Worm (Caenorhabditis elegans): ENCODE data around the gene fipr-17.
A peak's percentile ranks its signal among the peaks of the same experiment; 100 is the strongest.

fipr-17 gene

ce11 chrIII:11007552-11008272 is at the start of gene fipr-17, which contains the start of gene Y48A6B.3:
Gene fipr-17 (minus strand): TSS chrIII:11007602.
Gene Y48A6B.3 (plus strand): TSS chrIII:11008222.
- no peak for TF ChIP-seq ztf-29 (GFP tag; IDR thresholded peaks at IDR 0.05)
- TF ChIP-seq cog-1 (tag; optimal IDR thresholded peaks at IDR 0.05) = peak; percentile 4
- peak; percentile 72 for TF ChIP-seq ztf-23 (GFP tag; IDR thresholded peaks at IDR 0.05)
- TF ChIP-seq flt-1 (GFP tag; IDR thresholded peaks at IDR 0.05) = peak; percentile 72
- no peak for TF ChIP-seq ref-1 (GFP tag; conservative IDR thresholded peaks at IDR 0.05)
- TF ChIP-seq med-1 (GFP tag; optimal IDR thresholded peaks at IDR 0.05; ENCODE audit: insufficient read depth) = no peak
- 0 out of 2 replicates have a peak, but pooled peaks have one; percentile 38 for TF ChIP-seq T22C8.4 (GFP tag; IDR thresholded peaks at IDR 0.05)
- TF ChIP-seq klf-2 (GFP tag; conservative IDR thresholded peaks at IDR 0.05) = no peak
- no peak for TF ChIP-seq tab-1 (GFP tag; IDR thresholded peaks at IDR 0.05)

- TF ChIP-seq T22C8.4 (GFP tag; IDR thresholded peaks at IDR 0.05) (no peak), ref-1 (GFP tag; conservative IDR thresholded peaks at IDR 0.05) (no peak), ztf-23 (GFP tag; IDR thresholded peaks at IDR 0.05) (no peak), flt-1 (GFP tag; IDR thresholded peaks at IDR 0.05) (no peak), cog-1 (tag; optimal IDR thresholded peaks at IDR 0.05) (no peak), med-1 (GFP tag; optimal IDR thresholded peaks at IDR 0.05; ENCODE audit: insufficient read depth) (no peak), ztf-29 (GFP tag; IDR thresholded peaks at IDR 0.05) (no peak), klf-2 (GFP tag; conservative IDR thresholded peaks at IDR 0.05) (no peak), tab-1 (GFP tag; IDR thresholded peaks at IDR 0.05) (no peak)
Observed at ce11 chrIII:11054532-11055265, 47.3 kb upstream of the fipr-17 start.

ce11 chrIII:11054032-11054431 is 46.6 kb upstream of the fipr-17 start:
- no peak for TF ChIP-seq tab-1 (GFP tag; IDR thresholded peaks at IDR 0.05)
- no peak for TF ChIP-seq ztf-23 (GFP tag; IDR thresholded peaks at IDR 0.05)
- no peak for TF ChIP-seq ztf-29 (GFP tag; IDR thresholded peaks at IDR 0.05)
- no peak for TF ChIP-seq flt-1 (GFP tag; IDR thresholded peaks at IDR 0.05)
- no peak for TF ChIP-seq cog-1 (tag; optimal IDR thresholded peaks at IDR 0.05)
- no peak for TF ChIP-seq ref-1 (GFP tag; conservative IDR thresholded peaks at IDR 0.05)
- TF ChIP-seq T22C8.4 (GFP tag; IDR thresholded peaks at IDR 0.05) = no peak
- TF ChIP-seq klf-2 (GFP tag; conservative IDR thresholded peaks at IDR 0.05) = no peak
- TF ChIP-seq med-1 (GFP tag; optimal IDR thresholded peaks at IDR 0.05; ENCODE audit: insufficient read depth) = no peak

ce11 chrIII:11053603-11054002 is 46.2 kb upstream of the fipr-17 start:
- TF ChIP-seq med-1 (GFP tag; optimal IDR thresholded peaks at IDR 0.05; ENCODE audit: insufficient read depth) (no peak), ztf-23 (GFP tag; IDR thresholded peaks at IDR 0.05) (no peak), ref-1 (GFP tag; conservative IDR thresholded peaks at IDR 0.05) (no peak), flt-1 (GFP tag; IDR thresholded peaks at IDR 0.05) (no peak), klf-2 (GFP tag; conservative IDR thresholded peaks at IDR 0.05) (no peak), tab-1 (GFP tag; IDR thresholded peaks at IDR 0.05) (no peak), T22C8.4 (GFP tag; IDR thresholded peaks at IDR 0.05) (no peak), cog-1 (tag; optimal IDR thresholded peaks at IDR 0.05) (no peak), ztf-29 (GFP tag; IDR thresholded peaks at IDR 0.05) (no peak)

DNA sequence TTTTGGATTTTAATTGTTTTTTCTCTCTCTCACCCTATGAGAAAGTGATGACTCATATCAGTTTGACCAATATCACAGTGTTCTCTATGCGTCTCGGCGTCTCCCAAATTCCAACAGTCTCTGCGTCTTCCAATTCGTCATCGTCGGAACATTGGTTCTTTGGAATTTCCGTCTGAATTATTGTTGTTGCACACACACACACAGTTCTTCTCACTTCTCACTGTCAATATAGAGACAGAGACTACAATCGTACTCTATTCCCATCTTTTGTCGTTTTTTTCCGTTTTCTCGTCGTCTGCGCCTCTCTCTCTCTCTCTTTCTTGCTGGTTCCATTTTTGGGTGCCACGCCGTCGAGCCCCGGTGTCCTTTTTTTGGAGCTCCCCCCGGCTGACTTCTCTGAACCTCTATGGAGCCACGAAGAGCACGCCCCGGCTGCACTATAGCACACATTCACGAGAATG is 43.3 kb upstream of the fipr-17 start:
- TF ChIP-seq cog-1 (tag; optimal IDR thresholded peaks at IDR 0.05) = no peak

DNA sequence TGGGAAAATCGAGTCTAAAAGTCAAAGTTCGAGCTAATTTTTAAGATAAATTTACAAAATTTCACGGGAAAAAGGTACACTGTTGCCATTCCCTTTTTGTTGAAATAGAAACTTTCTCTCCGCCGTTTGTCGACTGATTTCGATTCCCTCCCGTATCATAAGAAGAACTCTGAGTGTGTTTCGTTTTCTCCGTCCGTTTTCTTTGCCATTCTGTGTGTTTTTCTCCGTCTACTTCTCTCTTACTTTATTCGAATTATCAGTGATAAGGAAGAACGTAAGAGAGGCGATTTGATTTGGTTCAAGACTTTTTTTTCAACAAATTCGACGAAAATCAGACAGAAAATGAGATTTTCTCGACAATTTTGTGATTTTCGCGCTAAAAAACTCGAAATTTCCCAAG is 39.1 kb upstream of the fipr-17 start:
- TF ChIP-seq flt-1 (GFP tag; IDR thresholded peaks at IDR 0.05) = no peak
- no peak for TF ChIP-seq T22C8.4 (GFP tag; IDR thresholded peaks at IDR 0.05)
- TF ChIP-seq cog-1 (tag; optimal IDR thresholded peaks at IDR 0.05) = no peak
- no peak for TF ChIP-seq ztf-29 (GFP tag; IDR thresholded peaks at IDR 0.05)
- no peak for TF ChIP-seq ztf-23 (GFP tag; IDR thresholded peaks at IDR 0.05)
- no peak for TF ChIP-seq tab-1 (GFP tag; IDR thresholded peaks at IDR 0.05)
- TF ChIP-seq ref-1 (GFP tag; conservative IDR thresholded peaks at IDR 0.05) = no peak
- TF ChIP-seq med-1 (GFP tag; optimal IDR thresholded peaks at IDR 0.05; ENCODE audit: insufficient read depth) = no peak
- TF ChIP-seq klf-2 (GFP tag; conservative IDR thresholded peaks at IDR 0.05) = no peak

DNA sequence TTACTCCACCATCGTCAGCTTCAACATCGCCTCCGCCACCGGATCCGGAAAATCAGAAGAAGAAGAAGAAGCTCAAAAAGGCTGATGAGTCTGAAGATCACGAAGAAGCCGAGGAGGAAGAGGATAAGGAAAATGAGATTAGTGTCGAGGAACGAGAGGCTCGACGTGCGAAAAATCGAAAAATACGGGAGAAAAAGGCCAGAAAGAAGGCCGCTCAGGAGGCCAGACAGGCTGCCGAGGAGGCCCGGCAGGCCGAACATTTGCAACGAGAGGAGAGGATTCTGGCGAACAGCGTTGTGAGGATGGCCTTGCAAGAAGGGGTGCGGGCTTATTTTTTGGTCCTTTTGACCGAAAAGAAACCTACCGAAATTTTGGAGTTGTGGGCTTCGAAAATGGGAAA is 37.8 kb upstream of the fipr-17 start:
- no peak for TF ChIP-seq flt-1 (GFP tag; IDR thresholded peaks at IDR 0.05)
- TF ChIP-seq ref-1 (GFP tag; conservative IDR thresholded peaks at IDR 0.05) = no peak
- no peak for TF ChIP-seq tab-1 (GFP tag; IDR thresholded peaks at IDR 0.05)
- TF ChIP-seq med-1 (GFP tag; optimal IDR thresholded peaks at IDR 0.05; ENCODE audit: insufficient read depth) = no peak
- TF ChIP-seq ztf-23 (GFP tag; IDR thresholded peaks at IDR 0.05) = no peak
- no peak for TF ChIP-seq cog-1 (tag; optimal IDR thresholded peaks at IDR 0.05)
- no peak for TF ChIP-seq T22C8.4 (GFP tag; IDR thresholded peaks at IDR 0.05)
- TF ChIP-seq klf-2 (GFP tag; conservative IDR thresholded peaks at IDR 0.05) = no peak
- no peak for TF ChIP-seq ztf-29 (GFP tag; IDR thresholded peaks at IDR 0.05)

- TF ChIP-seq cog-1 (tag; optimal IDR thresholded peaks at IDR 0.05) (no peak), klf-2 (GFP tag; conservative IDR thresholded peaks at IDR 0.05) (no peak), flt-1 (GFP tag; IDR thresholded peaks at IDR 0.05) (no peak), tab-1 (GFP tag; IDR thresholded peaks at IDR 0.05) (no peak), ztf-29 (GFP tag; IDR thresholded peaks at IDR 0.05) (no peak), med-1 (GFP tag; optimal IDR thresholded peaks at IDR 0.05; ENCODE audit: insufficient read depth) (no peak), T22C8.4 (GFP tag; IDR thresholded peaks at IDR 0.05) (no peak), ztf-23 (GFP tag; IDR thresholded peaks at IDR 0.05) (no peak)
Observed at ce11 chrIII:11040606-11041005, 33.2 kb upstream of the fipr-17 start.

ce11 chrIII:11039250-11039649 is 31.8 kb upstream of the fipr-17 start:
- no peak for TF ChIP-seq ref-1 (GFP tag; conservative IDR thresholded peaks at IDR 0.05)
- TF ChIP-seq T22C8.4 (GFP tag; IDR thresholded peaks at IDR 0.05) = no peak
- no peak for TF ChIP-seq ztf-29 (GFP tag; IDR thresholded peaks at IDR 0.05)
- no peak for TF ChIP-seq med-1 (GFP tag; optimal IDR thresholded peaks at IDR 0.05; ENCODE audit: insufficient read depth)
- no peak for TF ChIP-seq tab-1 (GFP tag; IDR thresholded peaks at IDR 0.05)
- TF ChIP-seq flt-1 (GFP tag; IDR thresholded peaks at IDR 0.05) = no peak
